Worm (Caenorhabditis elegans) whole organism, L1 larva: Measurements from ENCODE around the gene T09F5.1.

Experiments used
- C04F5.9 ChIP-seq: sonication (generic microtip); optimal IDR thresholded peaks from 2 replicates; lab custom pipeline; 2016; ENCODE audit warnings: missing genetic modification characterization, missing compliant biosample characterization
- C16A3.4 ChIP-seq: fragments of 150-350 bp; optimal IDR thresholded peaks from 2 replicates; lab custom pipeline; 2014; ENCODE audit warnings: missing biosample characterization, missing genetic modification characterization
- C34B4.2 ChIP-seq: sonication (generic microtip); optimal IDR thresholded peaks from 2 replicates; lab custom pipeline; 2017; ENCODE audit warnings: mild to moderate bottlenecking, missing genetic modification characterization, missing compliant biosample characterization
- F16B12.6 ChIP-seq: fragments of 150-350 bp; optimal IDR thresholded peaks from 2 replicates; lab custom pipeline; 2014; ENCODE audit warnings: missing biosample characterization, missing genetic modification characterization
- Y116A8C.19 ChIP-seq: sonication (generic microtip); optimal IDR thresholded peaks from 2 replicates; lab custom pipeline; 2016; ENCODE audit warnings: missing compliant biosample characterization, missing genetic modification characterization, borderline replicate concordance
- aha-1 ChIP-seq: fragments of 150-350 bp; optimal IDR thresholded peaks from 2 replicates; lab custom pipeline; 2014; ENCODE audit warnings: missing biosample characterization, missing genetic modification characterization
- aly-2 ChIP-seq: fragments of 150-350 bp; optimal IDR thresholded peaks from 2 replicates; lab custom pipeline; 2014; ENCODE audit warnings: missing biosample characterization, missing genetic modification characterization
- blmp-1 ChIP-seq: fragments of 150-350 bp; optimal IDR thresholded peaks from 2 replicates; lab custom pipeline; 2014; ENCODE audit warnings: missing biosample characterization, missing genetic modification characterization
- ceh-8 ChIP-seq: fragments of 200-800 bp; sonication (Bioruptor generic); optimal IDR thresholded peaks from 2 replicates; lab custom pipeline; 2018; ENCODE audit warnings: mild to moderate bottlenecking, missing genetic modification characterization, moderate library complexity, missing compliant biosample characterization
- ceh-90 ChIP-seq: sonication (generic microtip); optimal IDR thresholded peaks from 2 replicates; lab custom pipeline; 2016; ENCODE audit warnings: missing genetic modification characterization, missing compliant biosample characterization
- dsc-1 ChIP-seq: sonication (generic microtip); optimal IDR thresholded peaks from 2 replicates; lab custom pipeline; 2016; ENCODE audit warnings: mild to moderate bottlenecking, missing genetic modification characterization, missing compliant biosample characterization
- efl-1 ChIP-seq, 4 experiments: fragments of 150-350 bp; optimal IDR thresholded peaks in 3 of 4; peaks in 1 of 4; 1 replicate in 1 of 4; 2 replicates in 3 of 4; lab custom pipeline; 2014; ENCODE audit warnings: missing biosample characterization in 2 of 4, missing genetic modification characterization in 2 of 4, missing genetic modification reagents in 2 of 4
- elt-2 ChIP-seq: sonication (generic microtip); optimal IDR thresholded peaks from 2 replicates; lab custom pipeline; 2016; ENCODE audit warnings: missing genetic modification characterization, mild to moderate bottlenecking, inconsistent platforms, missing compliant biosample characterization, missing genetic modification reagents
- elt-3 ChIP-seq, 6 experiments: fragments of 150-350 bp in 1 of 6; sonication (generic microtip); optimal IDR thresholded peaks; 2 replicates each; lab custom pipeline; 2017 to 2018; ENCODE audit warnings: missing biosample characterization in 6 of 6, missing genetic modification characterization in 6 of 6, inconsistent platforms in 1 of 6
- fkh-4 ChIP-seq: sonication (generic microtip); optimal IDR thresholded peaks from 2 replicates; lab custom pipeline; 2016; ENCODE audit warnings: missing compliant biosample characterization, missing genetic modification characterization, borderline replicate concordance
- fos-1 ChIP-seq: fragments of 150-350 bp; optimal IDR thresholded peaks from 2 replicates; lab custom pipeline; 2014; ENCODE audit warnings: missing biosample characterization, missing genetic modification characterization
- grh-1 ChIP-seq: fragments of 200-800 bp; sonication (Bioruptor generic); IDR thresholded peaks from 2 replicates; pipeline ENCODE4 v1.3.6; 2022; ENCODE audit warnings: missing genetic modification reagents, missing genetic modification characterization, missing compliant biosample characterization
- hlh-17 ChIP-seq: fragments of 200-800 bp; sonication (Bioruptor generic); optimal IDR thresholded peaks from 2 replicates; lab custom pipeline; 2018; ENCODE audit warnings: missing genetic modification characterization, mild to moderate bottlenecking, missing compliant biosample characterization, moderate library complexity, borderline replicate concordance
- hlh-4 ChIP-seq: sonication (generic microtip); optimal IDR thresholded peaks from 2 replicates; lab custom pipeline; 2016; ENCODE audit warnings: mild to moderate bottlenecking, missing genetic modification characterization, missing compliant biosample characterization
- hpl-2 ChIP-seq: fragments of 150-350 bp; optimal IDR thresholded peaks from 2 replicates; lab custom pipeline; 2014; ENCODE audit warnings: missing biosample characterization, missing genetic modification reagents, missing genetic modification characterization
- irx-1 ChIP-seq: sonication (generic microtip); optimal IDR thresholded peaks from 2 replicates; lab custom pipeline; 2016; ENCODE audit warnings: missing genetic modification characterization, missing compliant biosample characterization
- jun-1 ChIP-seq: fragments of 150-350 bp; optimal IDR thresholded peaks from 2 replicates; lab custom pipeline; 2014; ENCODE audit warnings: missing biosample characterization, missing genetic modification reagents, missing genetic modification characterization
- lin-13 ChIP-seq: fragments of 150-350 bp; optimal IDR thresholded peaks from 2 replicates; lab custom pipeline; 2014; ENCODE audit warnings: missing biosample characterization, missing genetic modification reagents, missing genetic modification characterization
- lin-35 ChIP-seq, 2 experiments: fragments of 150-350 bp; optimal IDR thresholded peaks; 2 replicates each; lab custom pipeline; 2014; ENCODE audit warnings: missing biosample characterization in 2 of 2, missing genetic modification characterization in 2 of 2, missing genetic modification reagents in 2 of 2
- lir-3 ChIP-seq: sonication (generic microtip); optimal IDR thresholded peaks from 2 replicates; lab custom pipeline; 2016; ENCODE audit warnings: mild to moderate bottlenecking, missing genetic modification characterization, moderate library complexity, missing compliant biosample characterization; ENCODE audit not compliant: poor library complexity
- lsy-2 ChIP-seq, 2 experiments: fragments of 150-350 bp; optimal IDR thresholded peaks; 2 replicates each; lab custom pipeline; 2014; ENCODE audit warnings: missing biosample characterization in 2 of 2, missing genetic modification characterization in 2 of 2
- mab-9 ChIP-seq: fragments of 200-800 bp; sonication (Bioruptor generic); IDR thresholded peaks from 2 replicates; pipeline ENCODE4 v1.3.6; 2022; ENCODE audit warnings: missing genetic modification reagents, missing genetic modification characterization, missing compliant biosample characterization
- mdl-1 ChIP-seq, 2 experiments: fragments of 150-350 bp; optimal IDR thresholded peaks; 2 replicates each; lab custom pipeline; 2014 to 2017; ENCODE audit warnings: missing biosample characterization in 2 of 2, missing genetic modification characterization in 2 of 2, inconsistent platforms in 1 of 2
- mef-2 ChIP-seq: fragments of 150-350 bp; optimal IDR thresholded peaks from 2 replicates; lab custom pipeline; 2014; ENCODE audit warnings: missing biosample characterization, missing genetic modification characterization
- nhr-12 ChIP-seq: sonication (generic microtip); optimal IDR thresholded peaks from 2 replicates; lab custom pipeline; 2017; ENCODE audit warnings: missing biosample characterization, missing genetic modification characterization
- nhr-19 ChIP-seq: fragments of 200-800 bp; sonication (Bioruptor generic); conservative IDR thresholded peaks from 2 replicates; pipeline ENCODE4 v1.3.6; 2022; ENCODE audit warnings: missing genetic modification characterization, missing compliant biosample characterization
- nhr-237 ChIP-seq: fragments of 150-350 bp; optimal IDR thresholded peaks from 2 replicates; lab custom pipeline; 2014; ENCODE audit warnings: missing biosample characterization, missing genetic modification characterization
- nhr-28 ChIP-seq: fragments of 150-350 bp; optimal IDR thresholded peaks from 2 replicates; lab custom pipeline; 2014; ENCODE audit warnings: missing biosample characterization, missing genetic modification characterization
- nhr-47 ChIP-seq: sonication (generic microtip); optimal IDR thresholded peaks from 2 replicates; lab custom pipeline; 2016; ENCODE audit warnings: mild to moderate bottlenecking, missing genetic modification characterization, moderate library complexity, missing compliant biosample characterization
- nhr-71 ChIP-seq: sonication (generic microtip); optimal IDR thresholded peaks from 2 replicates; lab custom pipeline; 2016; ENCODE audit warnings: mild to moderate bottlenecking, missing genetic modification characterization, moderate library complexity, missing compliant biosample characterization
- nhr-77 ChIP-seq: fragments of 150-350 bp; optimal IDR thresholded peaks from 2 replicates; lab custom pipeline; 2014; ENCODE audit warnings: missing biosample characterization, missing genetic modification characterization
- nhr-90 ChIP-seq: sonication (generic microtip); optimal IDR thresholded peaks from 2 replicates; lab custom pipeline; 2016; ENCODE audit warnings: mild to moderate bottlenecking, missing genetic modification characterization, missing compliant biosample characterization; ENCODE audit not compliant: poor library complexity
- pag-3 ChIP-seq: sonication (generic microtip); optimal IDR thresholded peaks from 2 replicates; lab custom pipeline; 2017; ENCODE audit warnings: missing genetic modification characterization, mild to moderate bottlenecking, missing compliant biosample characterization, antibody characterized with exemption, borderline replicate concordance; ENCODE audit not compliant: insufficient read depth
- pax-3 ChIP-seq: fragments of 200-800 bp; sonication (Bioruptor generic); optimal IDR thresholded peaks from 2 replicates; lab custom pipeline; 2018; ENCODE audit warnings: mild to moderate bottlenecking, missing genetic modification characterization, moderate library complexity, missing compliant biosample characterization
- rnt-1 ChIP-seq: sonication (generic microtip); optimal IDR thresholded peaks from 2 replicates; lab custom pipeline; 2016; ENCODE audit warnings: mild to moderate bottlenecking, missing genetic modification characterization, moderate library complexity, missing compliant biosample characterization
- snpc-4 ChIP-seq: fragments of 150-350 bp; optimal IDR thresholded peaks from 2 replicates; lab custom pipeline; 2014; ENCODE audit warnings: missing biosample characterization, missing genetic modification characterization
- sup-37 ChIP-seq: fragments of 200-800 bp; sonication (Bioruptor generic); optimal IDR thresholded peaks from 2 replicates; lab custom pipeline; 2018; ENCODE audit warnings: mild to moderate bottlenecking, missing genetic modification characterization, missing compliant biosample characterization
- tlp-1 ChIP-seq: fragments of 150-350 bp; optimal IDR thresholded peaks from 2 replicates; lab custom pipeline; 2014; ENCODE audit warnings: missing biosample characterization, missing genetic modification characterization
- unc-98 ChIP-seq: fragments of 200-800 bp; sonication (Bioruptor generic); IDR thresholded peaks from 2 replicates; pipeline ENCODE4 v1.3.6; 2022; ENCODE audit warnings: missing genetic modification characterization, missing compliant biosample characterization
- vab-15 ChIP-seq: sonication (generic microtip); optimal IDR thresholded peaks from 2 replicates; lab custom pipeline; 2017; ENCODE audit warnings: missing genotype, mild to moderate bottlenecking, missing genetic modification characterization, missing compliant biosample characterization
- xbp-1 ChIP-seq: sonication (generic microtip); optimal IDR thresholded peaks from 2 replicates; lab custom pipeline; 2016; ENCODE audit warnings: missing genetic modification characterization, missing compliant biosample characterization
- zip-4 ChIP-seq: fragments of 200-800 bp; sonication (Bioruptor generic); optimal IDR thresholded peaks from 2 replicates; lab custom pipeline; 2018; ENCODE audit warnings: mild to moderate bottlenecking, missing genetic modification characterization, moderate library complexity, missing compliant biosample characterization

The T09F5.1 gene

DNA sequence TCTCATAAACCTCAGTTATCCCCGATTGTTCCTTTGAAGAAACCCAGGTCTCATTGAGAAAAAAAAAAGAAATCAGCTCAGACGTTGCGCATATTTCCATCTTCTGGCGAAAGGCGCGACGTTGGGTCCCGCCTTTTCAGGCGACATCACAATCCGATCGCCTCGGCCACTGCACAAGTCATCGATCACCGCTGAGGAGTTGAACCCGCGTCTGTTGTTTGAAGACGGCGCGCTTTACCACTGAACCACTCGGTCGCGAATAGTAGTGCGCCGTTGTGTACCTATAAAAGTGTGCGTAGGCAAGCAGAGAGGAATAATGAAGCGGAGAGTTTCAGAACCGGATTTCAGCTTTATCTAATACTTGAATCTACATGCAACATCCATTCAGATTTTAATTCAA lies 42.0 kb downstream of the T09F5.1 start, which contains the start of gene Y75B12B.11 (continued):
- TF ChIP-seq mef-2 (tag; lab: Kevin White, UChicago) (peak; percentile 39), nhr-90 (peak; percentile 75), C16A3.4 (peak; percentile 69), rnt-1 (peak; percentile 85), pag-3 (tag; lab: Kevin White, UChicago) (no peak), hlh-17 (GFP tag; lab: Kevin White, UChicago) (no peak), pax-3 (tag; lab: Kevin White, UChicago) (peak; percentile 86), nhr-237 (no peak), nhr-12 (tag; lab: Kevin White, UChicago) (no peak), blmp-1 (no peak), aly-2 (tag; lab: Kevin White, UChicago) (no peak), mab-9 (GFP tag; lab: Robert Waterston, UW) (no peak), grh-1 (GFP tag; lab: Robert Waterston, UW) (peak; percentile 43; the same call in 1 of the 2 replicates), C04F5.9 (tag; lab: Kevin White, UChicago) (peak; percentile 24), efl-1 (optimal IDR thresholded peaks at IDR 0.05; lab: Kevin White, UChicago) (peak; percentile 57 to 80), efl-1 (GFP tag; optimal IDR thresholded peaks at IDR 0.05 in 1 of 2; lab: Kevin White, UChicago) (peak; percentile 72 to 98), vab-15 (tag; lab: Kevin White, UChicago) (peak; percentile 20), elt-2 (tag; lab: Kevin White, UChicago) (peak; percentile 57), jun-1 (peak; percentile 45), snpc-4 (tag; lab: Kevin White, UChicago) (peak; percentile 56), hlh-4 (no peak), F16B12.6 (tag; lab: Kevin White, UChicago) (peak; percentile 34), nhr-77 (tag; lab: Kevin White, UChicago) (peak; percentile 45), nhr-19 (GFP tag; lab: Robert Waterston, UW) (peak; percentile 71), lir-3 (peak; percentile 51), elt-3 (tag; optimal IDR thresholded peaks at IDR 0.05; lab: Kevin White, UChicago) (peak in 2 of 6 experiments; percentile 46 to 48), nhr-28 (tag; lab: Kevin White, UChicago) (no peak), lin-13 (GFP tag; lab: Kevin White, UChicago) (peak; percentile 34), ceh-8 (GFP tag; lab: Kevin White, UChicago) (no peak), ceh-90 (tag; lab: Kevin White, UChicago) (no peak), C34B4.2 (tag; lab: Kevin White, UChicago) (peak; percentile 29), sup-37 (GFP tag; lab: Kevin White, UChicago) (no peak), tlp-1 (tag; lab: Kevin White, UChicago) (no peak), nhr-47 (tag; lab: Kevin White, UChicago) (peak; percentile 83), zip-4 (GFP tag; lab: Kevin White, UChicago) (peak; percentile 29), Y116A8C.19 (tag; lab: Kevin White, UChicago) (no peak)

DNA sequence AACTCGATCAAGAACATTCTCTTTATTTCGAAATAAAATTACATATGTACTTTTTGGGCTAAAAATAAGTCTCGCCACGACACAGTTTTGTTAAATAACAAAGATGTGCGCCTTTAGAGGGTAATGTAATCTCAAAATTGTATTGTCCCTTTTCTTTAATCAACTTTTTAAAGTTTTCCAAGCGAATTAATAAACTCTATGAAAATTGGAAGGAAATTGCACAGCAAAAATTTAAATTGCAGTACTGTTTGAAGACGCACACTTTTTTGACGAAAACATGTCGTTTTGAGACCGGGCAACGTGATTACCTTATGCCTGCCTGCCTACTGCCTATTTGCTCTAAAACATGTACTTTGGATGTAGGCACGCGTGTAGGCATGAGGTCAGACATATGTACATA lies 43.1 kb downstream of the T09F5.1 start:
- TF ChIP-seq lin-13 (GFP tag; lab: Kevin White, UChicago) (no peak), aha-1 (tag; lab: Kevin White, UChicago) (no peak)

DNA sequence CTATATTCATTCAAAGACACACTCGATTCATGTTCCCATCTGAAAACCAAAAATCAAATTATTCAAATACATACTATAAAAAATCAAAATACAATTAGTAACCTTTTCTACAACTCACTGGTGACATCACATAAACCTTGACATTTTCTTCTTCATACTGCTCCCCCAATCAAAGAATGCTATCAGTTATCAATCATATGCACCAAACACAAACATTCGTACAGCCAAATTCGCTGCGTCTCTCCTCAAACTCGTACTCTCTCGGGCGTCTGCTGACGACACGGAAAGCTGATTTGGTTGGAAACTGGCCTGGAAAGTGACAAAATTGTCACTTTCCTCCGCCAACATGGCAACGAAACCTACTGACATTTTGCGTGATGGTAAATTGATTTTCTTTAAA lies 43.5 kb downstream of the T09F5.1 start, which contains the start of gene plc-2:
Gene plc-2, plus strand, starts transcription at position 196 of the 400 bp plus-strand sequence.
- no peak for TF ChIP-seq lin-13 (GFP tag; lab: Kevin White, UChicago)
- TF ChIP-seq nhr-28 (tag; lab: Kevin White, UChicago) = no peak
- peak; percentile 55 for TF ChIP-seq elt-2 (tag; lab: Kevin White, UChicago)
- no peak for TF ChIP-seq dsc-1 (tag; lab: Kevin White, UChicago)
- TF ChIP-seq lsy-2 (tag; optimal IDR thresholded peaks at IDR 0.05; lab: Kevin White, UChicago) = no peak
- TF ChIP-seq nhr-12 (tag; lab: Kevin White, UChicago) = no peak
- TF ChIP-seq hlh-4 = no peak
- no peak for TF ChIP-seq grh-1 (GFP tag; lab: Robert Waterston, UW)
- TF ChIP-seq fkh-4 (tag; lab: Kevin White, UChicago) = no peak
- no peak for TF ChIP-seq xbp-1 (tag; lab: Kevin White, UChicago)
- TF ChIP-seq fos-1 (tag; lab: Kevin White, UChicago) = no peak
- no peak for TF ChIP-seq irx-1
- peak in 1 of 2 experiments; percentile 33 for TF ChIP-seq lin-35 (GFP tag; optimal IDR thresholded peaks at IDR 0.05; lab: Kevin White, UChicago)
- no peak for TF ChIP-seq nhr-19 (GFP tag; lab: Robert Waterston, UW)
- no peak for TF ChIP-seq nhr-237
- TF ChIP-seq unc-98 (GFP tag; lab: Robert Waterston, UW) = no peak
- TF ChIP-seq nhr-71 (tag; lab: Kevin White, UChicago) = no peak
- no peak for TF ChIP-seq blmp-1
- no peak for TF ChIP-seq efl-1 (optimal IDR thresholded peaks at IDR 0.05; lab: Kevin White, UChicago)
- TF ChIP-seq efl-1 (GFP tag; optimal IDR thresholded peaks at IDR 0.05 in 1 of 2; lab: Kevin White, UChicago) = peak in 1 of 2 experiments; percentile 16
- no peak for TF ChIP-seq nhr-90
- TF ChIP-seq hpl-2 (GFP tag; lab: Kevin White, UChicago) = no peak
- TF ChIP-seq mdl-1 (tag; optimal IDR thresholded peaks at IDR 0.05; lab: Kevin White, UChicago) = no peak
- no peak for TF ChIP-seq elt-3 (tag; optimal IDR thresholded peaks at IDR 0.05; lab: Kevin White, UChicago)
